Fruit fly (Drosophila melanogaster) whole organism, embryonic: ENCODE results near the gene Orc2.

Experiments
- CG10267 ChIP-seq: fragments of 200-800 bp; sonication (Bioruptor generic); optimal IDR thresholded peaks from 2 replicates; lab custom pipeline; 2018; ENCODE audit warnings: missing biosample characterization, mild to moderate bottlenecking, missing genetic modification characterization, moderate library complexity
- CG10321 ChIP-seq: fragments of 200-800 bp; sonication (Bioruptor generic); IDR thresholded peaks from 2 replicates; pipeline ENCODE4 v1.3.6; 2022; ENCODE audit warnings: missing biosample characterization, missing genetic modification characterization
- CG11723 ChIP-seq: fragments of 200-800 bp; sonication (Bioruptor generic); optimal IDR thresholded peaks from 2 replicates; lab custom pipeline; 2017; ENCODE audit warnings: missing biosample characterization, mild to moderate bottlenecking, missing genetic modification characterization
- CG12942 ChIP-seq: fragments of 200-800 bp; sonication (Bioruptor generic); optimal IDR thresholded peaks from 3 replicates; lab custom pipeline; 2016; ENCODE audit warnings: missing biosample characterization, missing genetic modification characterization
- CG14667 ChIP-seq: fragments of 200-800 bp; sonication (Bioruptor generic); IDR thresholded peaks from 2 replicates; pipeline ENCODE4 v1.3.6; 2022; ENCODE audit warnings: missing biosample characterization, missing genetic modification characterization
- CG15696 ChIP-seq: fragments of 200-800 bp; sonication (Bioruptor generic); optimal IDR thresholded peaks from 2 replicates; lab custom pipeline; 2019; ENCODE audit warnings: missing biosample characterization, mild to moderate bottlenecking, missing genetic modification characterization, moderate library complexity
- CG17802 ChIP-seq: fragments of 200-800 bp; sonication (Bioruptor generic); optimal IDR thresholded peaks from 2 replicates; lab custom pipeline; 2018; ENCODE audit warnings: missing biosample characterization, mild to moderate bottlenecking, missing genetic modification characterization, moderate library complexity
- CG2116 ChIP-seq: fragments of 200-800 bp; sonication (Bioruptor generic); optimal IDR thresholded peaks from 3 replicates; lab custom pipeline; 2018; ENCODE audit warnings: missing biosample characterization, mild to moderate bottlenecking, missing genetic modification characterization
- CG2712 ChIP-seq: fragments of 200-800 bp; optimal IDR thresholded peaks from 3 replicates; lab custom pipeline; 2019; ENCODE audit warnings: missing biosample characterization, mild to moderate bottlenecking, missing genetic modification characterization, moderate library complexity
- CG30431 ChIP-seq: fragments of 200-800 bp; sonication (Bioruptor generic); optimal IDR thresholded peaks from 2 replicates; lab custom pipeline; 2017; ENCODE audit warnings: missing biosample characterization, missing genetic modification characterization
- CG31224 ChIP-seq: fragments of 200-800 bp; sonication (Bioruptor generic); IDR thresholded peaks from 2 replicates; pipeline ENCODE4 v1.3.6; 2022; ENCODE audit warnings: missing biosample characterization, missing genetic modification characterization
- CG31365 ChIP-seq: fragments of 200-800 bp; sonication (Bioruptor generic); optimal IDR thresholded peaks from 2 replicates; lab custom pipeline; 2018; ENCODE audit warnings: missing biosample characterization, mild to moderate bottlenecking, missing genetic modification characterization
- CG31388 ChIP-seq: fragments of 200-800 bp; sonication (Bioruptor generic); optimal IDR thresholded peaks from 2 replicates; lab custom pipeline; 2016; ENCODE audit warnings: missing biosample characterization, missing genetic modification characterization
- CG42726 ChIP-seq: fragments of 200-800 bp; sonication (Bioruptor generic); IDR thresholded peaks from 2 replicates; pipeline ENCODE4 v1.3.6; 2022; ENCODE audit warnings: missing biosample characterization, missing genetic modification characterization; ENCODE audit not compliant: partially characterized antibody
- CG4328 ChIP-seq: fragments of 200-800 bp; sonication (Bioruptor generic); optimal IDR thresholded peaks from 3 replicates; lab custom pipeline; 2017; ENCODE audit warnings: missing biosample characterization, missing genetic modification reagents, missing genetic modification characterization
- CG6765 ChIP-seq: fragments of 200-800 bp; sonication (Bioruptor generic); optimal IDR thresholded peaks from 3 replicates; lab custom pipeline; 2017; ENCODE audit warnings: missing biosample characterization, mild to moderate bottlenecking, missing genetic modification characterization
- CG6854 ChIP-seq: fragments of 200-800 bp; sonication (Bioruptor generic); optimal IDR thresholded peaks from 3 replicates; lab custom pipeline; 2017; ENCODE audit warnings: missing biosample characterization, mild to moderate bottlenecking, missing genetic modification characterization
- CG8944 ChIP-seq: fragments of 200-800 bp; sonication (Bioruptor generic); optimal IDR thresholded peaks from 3 replicates; lab custom pipeline; 2016; ENCODE audit warnings: missing biosample characterization, missing genetic modification characterization
- CG9437 ChIP-seq: fragments of 200-800 bp; sonication (Bioruptor generic); optimal IDR thresholded peaks from 2 replicates; lab custom pipeline; 2018; ENCODE audit warnings: missing biosample characterization, mild to moderate bottlenecking, missing genetic modification characterization
- Dfd ChIP-seq, 2 experiments: fragments of >200 bp; optimal IDR thresholded peaks; 2 replicates each; lab custom pipeline; 2017; ENCODE audit warnings: missing biosample characterization in 2 of 2, missing genetic modification characterization in 2 of 2
- Dll ChIP-seq: fragments of 200-800 bp; sonication (Bioruptor generic); IDR thresholded peaks from 4 replicates; pipeline ENCODE4 v1.3.6; 2022; ENCODE audit warnings: missing biosample characterization, missing genetic modification characterization; ENCODE audit not compliant: partially characterized antibody
- Fer2 ChIP-seq: fragments of 200-800 bp; sonication (Bioruptor generic); optimal IDR thresholded peaks from 2 replicates; lab custom pipeline; 2018; ENCODE audit warnings: missing biosample characterization, mild to moderate bottlenecking, missing genetic modification characterization, moderate library complexity
- GATAe ChIP-seq: fragments of 200-800 bp; sonication (Bioruptor generic); conservative IDR thresholded peaks from 2 replicates; pipeline ENCODE4 v1.3.6; 2022; ENCODE audit warnings: missing biosample characterization, missing genetic modification characterization
- HLHmδ ChIP-seq: fragments of 200-800 bp; sonication (Bioruptor generic); optimal IDR thresholded peaks from 2 replicates; lab custom pipeline; 2018; ENCODE audit warnings: missing biosample characterization, mild to moderate bottlenecking, missing genetic modification characterization, moderate library complexity
- Hr39 ChIP-seq: fragments of >200 bp; optimal IDR thresholded peaks from 2 replicates; lab custom pipeline; 2017
- Kr ChIP-seq: fragments of 200-800 bp; sonication (Bioruptor generic); optimal IDR thresholded peaks from 2 replicates; lab custom pipeline; 2017; ENCODE audit warnings: missing biosample characterization, mild to moderate bottlenecking, missing genetic modification characterization
- Med ChIP-seq: fragments of 200-800 bp; sonication (Bioruptor generic); peaks from one replicate; lab custom pipeline; 2016; ENCODE audit warnings: missing biosample characterization, missing genetic modification characterization, mild to moderate bottlenecking, inconsistent platforms, moderate library complexity
- Mes4 ChIP-seq: fragments of 200-800 bp; sonication (Bioruptor generic); optimal IDR thresholded peaks from 2 replicates; lab custom pipeline; 2016; ENCODE audit warnings: missing biosample characterization, missing genetic modification characterization
- Neu2 ChIP-seq: fragments of 200-800 bp; sonication (Bioruptor generic); optimal IDR thresholded peaks from 3 replicates; lab custom pipeline; 2016; ENCODE audit warnings: missing biosample characterization, missing genetic modification characterization, borderline replicate concordance
- Optix ChIP-seq: fragments of 200-800 bp; sonication (Bioruptor generic); IDR thresholded peaks from 3 replicates; pipeline ENCODE4 v1.3.6; 2022; ENCODE audit warnings: missing biosample characterization, missing genetic modification characterization
- Ravus ChIP-seq: fragments of 200-800 bp; sonication (Bioruptor generic); IDR thresholded peaks from 2 replicates; pipeline ENCODE4 v1.3.6; 2022; ENCODE audit warnings: missing biosample characterization, missing genetic modification characterization
- Usf ChIP-seq: fragments of 200-800 bp; sonication (Bioruptor generic); optimal IDR thresholded peaks from 2 replicates; lab custom pipeline; 2017; ENCODE audit warnings: missing genotype, missing biosample characterization, missing genetic modification characterization
- ato ChIP-seq: fragments of 200-800 bp; sonication (Bioruptor generic); IDR thresholded peaks from 2 replicates; pipeline ENCODE4 v1.3.6; 2022; ENCODE audit warnings: missing biosample characterization, missing genetic modification characterization; ENCODE audit not compliant: partially characterized antibody
- bcd ChIP-seq: fragments of 200-800 bp; sonication (Bioruptor generic); optimal IDR thresholded peaks from 2 replicates; lab custom pipeline; 2017; ENCODE audit warnings: missing biosample characterization, mild to moderate bottlenecking, missing genetic modification characterization
- dmrt11E ChIP-seq: fragments of 200-800 bp; sonication (Bioruptor generic); optimal IDR thresholded peaks from 3 replicates; lab custom pipeline; 2018; ENCODE audit warnings: missing biosample characterization, mild to moderate bottlenecking, missing genetic modification characterization, moderate library complexity
- emc ChIP-seq: fragments of 200-800 bp; sonication (Bioruptor generic); optimal IDR thresholded peaks from 2 replicates; lab custom pipeline; 2016; ENCODE audit warnings: missing biosample characterization, missing genetic modification characterization
- esg ChIP-seq: fragments of 200-800 bp; sonication (Bioruptor generic); conservative IDR thresholded peaks from 2 replicates; pipeline ENCODE4 v1.3.6; 2022; ENCODE audit warnings: missing biosample characterization, missing genetic modification characterization
- fru ChIP-seq: fragments of >200 bp; optimal IDR thresholded peaks from 2 replicates; lab custom pipeline; 2017
- gce ChIP-seq: fragments of 200-800 bp; sonication (Bioruptor generic); IDR thresholded peaks from 3 replicates; pipeline ENCODE4 v1.3.6; 2022; ENCODE audit warnings: missing biosample characterization, missing genetic modification characterization
- gcm2 ChIP-seq: fragments of 200-800 bp; sonication (Bioruptor generic); optimal IDR thresholded peaks from 2 replicates; lab custom pipeline; 2016; ENCODE audit warnings: missing biosample characterization, missing genetic modification characterization
- grau ChIP-seq: fragments of 200-800 bp; optimal IDR thresholded peaks from 3 replicates; lab custom pipeline; 2019; ENCODE audit warnings: missing biosample characterization, mild to moderate bottlenecking, missing genetic modification characterization, moderate library complexity
- jigr1 ChIP-seq: fragments of 200-800 bp; sonication (Bioruptor generic); IDR thresholded peaks from 3 replicates; pipeline ENCODE4 v1.3.6; 2022; ENCODE audit warnings: missing biosample characterization, missing genetic modification characterization
- jumu ChIP-seq: fragments of 200-800 bp; sonication (Bioruptor generic); optimal IDR thresholded peaks from 3 replicates; lab custom pipeline; 2016; ENCODE audit warnings: missing biosample characterization, missing genetic modification characterization
- maf-S ChIP-seq: fragments of 200-800 bp; sonication (Bioruptor generic); optimal IDR thresholded peaks from 2 replicates; lab custom pipeline; 2016; ENCODE audit warnings: missing biosample characterization, missing genetic modification characterization
- p53 ChIP-seq: fragments of 200-800 bp; sonication (Bioruptor generic); optimal IDR thresholded peaks from 2 replicates; lab custom pipeline; 2016; ENCODE audit warnings: missing biosample characterization, missing genetic modification characterization
- rib ChIP-seq: fragments of 200-800 bp; sonication (Bioruptor generic); IDR thresholded peaks from 2 replicates; pipeline ENCODE4 v1.3.6; 2022; ENCODE audit warnings: missing biosample characterization, missing genetic modification characterization
- sens-2 ChIP-seq: fragments of 200-800 bp; sonication (Bioruptor generic); IDR thresholded peaks from 2 replicates; pipeline ENCODE4 v1.3.6; 2022; ENCODE audit warnings: missing biosample characterization, missing genetic modification characterization
- sob ChIP-seq: fragments of 200-800 bp; sonication (Bioruptor generic); IDR thresholded peaks from 2 replicates; pipeline ENCODE4 v1.3.6; 2022; ENCODE audit warnings: missing biosample characterization, missing genetic modification characterization
- stwl ChIP-seq: fragments of 200-800 bp; sonication (Bioruptor generic); optimal IDR thresholded peaks from 3 replicates; lab custom pipeline; 2018; ENCODE audit warnings: missing biosample characterization, mild to moderate bottlenecking, missing genetic modification characterization, moderate library complexity
- sug ChIP-seq: fragments of 200-800 bp; optimal IDR thresholded peaks from 2 replicates; lab custom pipeline; 2019; ENCODE audit warnings: missing biosample characterization, mild to moderate bottlenecking, missing genetic modification characterization, moderate library complexity
- usp ChIP-seq: fragments of >200 bp; optimal IDR thresholded peaks from 2 replicates; lab custom pipeline; 2017; ENCODE audit warnings: missing biosample characterization, missing genetic modification characterization
- wek ChIP-seq: fragments of 200-800 bp; sonication (Bioruptor generic); optimal IDR thresholded peaks from 3 replicates; lab custom pipeline; 2018; ENCODE audit warnings: missing biosample characterization, mild to moderate bottlenecking, missing genetic modification characterization, moderate library complexity
- zen ChIP-seq: fragments of 200-800 bp; sonication (Bioruptor generic); optimal IDR thresholded peaks from 3 replicates; lab custom pipeline; 2018; ENCODE audit warnings: missing biosample characterization, mild to moderate bottlenecking, missing genetic modification characterization, moderate library complexity

Orc2 gene

dm6 chr3R:13997762-13998161 lies 33.1 kb downstream of the Orc2 start (continued):
- TF ChIP-seq sob: no peak
- TF ChIP-seq usp (GFP tag; lab: Kevin White, UChicago): no peak
- TF ChIP-seq Ravus (GFP tag; lab: Robert Waterston, UW): no peak
- peak; percentile 88 for TF ChIP-seq grau
- no peak for TF ChIP-seq emc (GFP tag; lab: Kevin White, UChicago)
- TF ChIP-seq zen: no peak
- no peak for TF ChIP-seq CG12942 (GFP tag; lab: Kevin White, UChicago)
- TF ChIP-seq CG4328 (GFP tag; lab: Kevin White, UChicago): no peak
- TF ChIP-seq CG2712 (tag; lab: Kevin White, UChicago): no peak
- TF ChIP-seq CG31365 (tag; lab: Kevin White, UChicago): no peak
- TF ChIP-seq Kr (GFP tag; lab: Kevin White, UChicago): no peak
- no peak for TF ChIP-seq CG10267 (tag; lab: Kevin White, UChicago)
- TF ChIP-seq sug (tag; lab: Kevin White, UChicago): peak; percentile 12
- TF ChIP-seq Neu2: no peak
- no peak for TF ChIP-seq CG30431
- TF ChIP-seq CG9437 (GFP tag; lab: Kevin White, UChicago): no peak
- no peak for TF ChIP-seq GATAe (GFP tag; lab: Robert Waterston, UW)
- TF ChIP-seq Med (GFP tag; lab: Kevin White, UChicago): peak; percentile 52
- TF ChIP-seq maf-S (GFP tag; lab: Kevin White, UChicago): no peak
- no peak for TF ChIP-seq gce (GFP tag; lab: Robert Waterston, UW)
- no peak for TF ChIP-seq Hr39 (lab: Kevin White, UChicago)
- no peak for TF ChIP-seq CG17802
- TF ChIP-seq Fer2 (tag; lab: Kevin White, UChicago): no peak
- no peak for TF ChIP-seq CG14667 (GFP tag; lab: Robert Waterston, UW)
- TF ChIP-seq Usf (GFP tag; lab: Kevin White, UChicago): no peak
- TF ChIP-seq Dll (GFP tag; lab: Robert Waterston, UW): no peak
- TF ChIP-seq sens-2 (GFP tag; lab: Robert Waterston, UW): no peak
- TF ChIP-seq CG42726: no peak
- no peak for TF ChIP-seq Dfd (GFP tag; optimal IDR thresholded peaks at IDR 0.05; lab: Kevin White, UChicago)
- TF ChIP-seq CG10321 (GFP tag; lab: Robert Waterston, UW): no peak
- TF ChIP-seq HLHmδ (GFP tag; lab: Kevin White, UChicago): no peak
- TF ChIP-seq CG2116 (GFP tag; lab: Kevin White, UChicago): no peak
- TF ChIP-seq jumu (GFP tag; lab: Kevin White, UChicago): no peak
- TF ChIP-seq CG6765: no peak
- no peak for TF ChIP-seq Mes4 (GFP tag; lab: Kevin White, UChicago)
- no peak for TF ChIP-seq wek
- TF ChIP-seq bcd (GFP tag; lab: Kevin White, UChicago): peak; percentile 22
- no peak for TF ChIP-seq CG11723 (GFP tag; lab: Kevin White, UChicago)
- no peak for TF ChIP-seq esg
- TF ChIP-seq CG31224 (GFP tag; lab: Robert Waterston, UW): no peak
- peak; percentile 21; the same call in 1 of the 2 replicates for TF ChIP-seq rib (GFP tag; lab: Robert Waterston, UW)
- TF ChIP-seq dmrt11E (tag; lab: Kevin White, UChicago): no peak
- no peak for TF ChIP-seq Optix
- no peak for TF ChIP-seq CG6854 (GFP tag; lab: Kevin White, UChicago)
- no peak for TF ChIP-seq CG15696 (tag; lab: Kevin White, UChicago)
- TF ChIP-seq stwl (tag; lab: Kevin White, UChicago): no peak
- no peak for TF ChIP-seq gcm2
- TF ChIP-seq p53 (GFP tag; lab: Kevin White, UChicago): no peak
- no peak for TF ChIP-seq CG8944
- TF ChIP-seq CG31388 (GFP tag; lab: Kevin White, UChicago): no peak
- TF ChIP-seq jigr1 (GFP tag; lab: Robert Waterston, UW): no peak
- no peak for TF ChIP-seq ato
- TF ChIP-seq fru (lab: Kevin White, UChicago): no peak
